Worm (Caenorhabditis elegans) whole organism, L1 larva: ENCODE data around the gene C53A3.4.
A peak's percentile ranks its signal among the peaks of the same experiment; 100 is the strongest.

Source experiments
- C16A3.4 ChIP-seq: fragments of 150-350 bp; optimal IDR thresholded peaks from 2 replicates; lab custom pipeline; 2014; ENCODE audit warnings: missing biosample characterization, missing genetic modification characterization
- C34B4.2 ChIP-seq: sonication (generic microtip); optimal IDR thresholded peaks from 2 replicates; lab custom pipeline; 2017; ENCODE audit warnings: mild to moderate bottlenecking, missing genetic modification characterization, missing compliant biosample characterization
- Y116A8C.19 ChIP-seq: sonication (generic microtip); optimal IDR thresholded peaks from 2 replicates; lab custom pipeline; 2016; ENCODE audit warnings: missing compliant biosample characterization, missing genetic modification characterization, borderline replicate concordance
- aha-1 ChIP-seq: fragments of 150-350 bp; optimal IDR thresholded peaks from 2 replicates; lab custom pipeline; 2014; ENCODE audit warnings: missing biosample characterization, missing genetic modification characterization
- ama-1 ChIP-seq: fragments of 150-350 bp; optimal IDR thresholded peaks from 2 replicates; lab custom pipeline; 2014
- blmp-1 ChIP-seq: fragments of 150-350 bp; optimal IDR thresholded peaks from 2 replicates; lab custom pipeline; 2014; ENCODE audit warnings: missing biosample characterization, missing genetic modification characterization
- ceh-8 ChIP-seq: fragments of 200-800 bp; sonication (Bioruptor generic); optimal IDR thresholded peaks from 2 replicates; lab custom pipeline; 2018; ENCODE audit warnings: mild to moderate bottlenecking, missing genetic modification characterization, moderate library complexity, missing compliant biosample characterization
- dpl-1 ChIP-seq, 3 experiments: fragments of 150-350 bp in 2 of 3; sonication (generic microtip) in 1 of 3; optimal IDR thresholded peaks; 2 replicates each; lab custom pipeline; 2014 to 2017; ENCODE audit warnings: missing biosample characterization in 3 of 3, missing genetic modification characterization in 3 of 3, missing genetic modification reagents in 3 of 3
- efl-1 ChIP-seq, 4 experiments: fragments of 150-350 bp; optimal IDR thresholded peaks in 3 of 4; peaks in 1 of 4; 1 replicate in 1 of 4; 2 replicates in 3 of 4; lab custom pipeline; 2014; ENCODE audit warnings: missing biosample characterization in 2 of 4, missing genetic modification characterization in 2 of 4, missing genetic modification reagents in 2 of 4
- efl-3 ChIP-seq: fragments of 200-800 bp; sonication (Bioruptor generic); optimal IDR thresholded peaks from 2 replicates; lab custom pipeline; 2018; ENCODE audit warnings: mild to moderate bottlenecking, missing genetic modification characterization, missing compliant biosample characterization
- egl-13 ChIP-seq: sonication (generic microtip); optimal IDR thresholded peaks from 2 replicates; lab custom pipeline; 2016; ENCODE audit warnings: missing genotype, missing genetic modification reagents, missing genetic modification characterization, missing compliant biosample characterization
- elt-2 ChIP-seq: sonication (generic microtip); optimal IDR thresholded peaks from 2 replicates; lab custom pipeline; 2016; ENCODE audit warnings: missing genetic modification characterization, mild to moderate bottlenecking, inconsistent platforms, missing compliant biosample characterization, missing genetic modification reagents
- elt-3 ChIP-seq, 6 experiments: fragments of 150-350 bp in 1 of 6; sonication (generic microtip); optimal IDR thresholded peaks; 2 replicates each; lab custom pipeline; 2017 to 2018; ENCODE audit warnings: missing biosample characterization in 6 of 6, missing genetic modification characterization in 6 of 6, inconsistent platforms in 1 of 6
- ets-5 ChIP-seq: fragments of 200-800 bp; sonication (Bioruptor generic); IDR thresholded peaks from 2 replicates; pipeline ENCODE4 v1.3.6; 2022; ENCODE audit warnings: missing genetic modification characterization, missing compliant biosample characterization
- fkh-8 ChIP-seq: sonication (generic microtip); optimal IDR thresholded peaks from 2 replicates; lab custom pipeline; 2016; ENCODE audit warnings: mild to moderate bottlenecking, missing genetic modification characterization, missing compliant biosample characterization
- fos-1 ChIP-seq: fragments of 150-350 bp; optimal IDR thresholded peaks from 2 replicates; lab custom pipeline; 2014; ENCODE audit warnings: missing biosample characterization, missing genetic modification characterization
- hlh-17 ChIP-seq: fragments of 200-800 bp; sonication (Bioruptor generic); optimal IDR thresholded peaks from 2 replicates; lab custom pipeline; 2018; ENCODE audit warnings: missing genetic modification characterization, mild to moderate bottlenecking, missing compliant biosample characterization, moderate library complexity, borderline replicate concordance
- irx-1 ChIP-seq: sonication (generic microtip); optimal IDR thresholded peaks from 2 replicates; lab custom pipeline; 2016; ENCODE audit warnings: missing genetic modification characterization, missing compliant biosample characterization
- isw-1 ChIP-seq: fragments of 200-800 bp; sonication (Bioruptor generic); IDR thresholded peaks from 2 replicates; pipeline ENCODE4 v1.3.6; 2022; ENCODE audit warnings: missing genetic modification characterization, missing compliant biosample characterization
- lin-14 ChIP-seq: fragments of 200-800 bp; sonication (Bioruptor generic); optimal IDR thresholded peaks from 2 replicates; lab custom pipeline; 2018; ENCODE audit warnings: mild to moderate bottlenecking, missing genetic modification characterization, moderate library complexity, missing compliant biosample characterization
- lin-15B ChIP-seq: fragments of 150-350 bp; sonication (generic microtip); optimal IDR thresholded peaks from 3 replicates; lab custom pipeline; 2014; ENCODE audit warnings: missing biosample characterization, missing genetic modification characterization
- lin-35 ChIP-seq, 2 experiments: fragments of 150-350 bp; optimal IDR thresholded peaks; 2 replicates each; lab custom pipeline; 2014; ENCODE audit warnings: missing biosample characterization in 2 of 2, missing genetic modification characterization in 2 of 2, missing genetic modification reagents in 2 of 2
- lin-39 ChIP-seq: fragments of 150-350 bp; optimal IDR thresholded peaks from 2 replicates; lab custom pipeline; 2014; ENCODE audit warnings: missing biosample characterization, missing genetic modification reagents, missing genetic modification characterization
- lir-3 ChIP-seq: sonication (generic microtip); optimal IDR thresholded peaks from 2 replicates; lab custom pipeline; 2016; ENCODE audit warnings: mild to moderate bottlenecking, missing genetic modification characterization, moderate library complexity, missing compliant biosample characterization; ENCODE audit not compliant: poor library complexity
- mab-9 ChIP-seq: fragments of 200-800 bp; sonication (Bioruptor generic); IDR thresholded peaks from 2 replicates; pipeline ENCODE4 v1.3.6; 2022; ENCODE audit warnings: missing genetic modification reagents, missing genetic modification characterization, missing compliant biosample characterization
- nhr-12 ChIP-seq: sonication (generic microtip); optimal IDR thresholded peaks from 2 replicates; lab custom pipeline; 2017; ENCODE audit warnings: missing biosample characterization, missing genetic modification characterization
- nhr-19 ChIP-seq: fragments of 200-800 bp; sonication (Bioruptor generic); conservative IDR thresholded peaks from 2 replicates; pipeline ENCODE4 v1.3.6; 2022; ENCODE audit warnings: missing genetic modification characterization, missing compliant biosample characterization
- nhr-237 ChIP-seq: fragments of 150-350 bp; optimal IDR thresholded peaks from 2 replicates; lab custom pipeline; 2014; ENCODE audit warnings: missing biosample characterization, missing genetic modification characterization
- nhr-28 ChIP-seq: fragments of 150-350 bp; optimal IDR thresholded peaks from 2 replicates; lab custom pipeline; 2014; ENCODE audit warnings: missing biosample characterization, missing genetic modification characterization
- nhr-47 ChIP-seq: sonication (generic microtip); optimal IDR thresholded peaks from 2 replicates; lab custom pipeline; 2016; ENCODE audit warnings: mild to moderate bottlenecking, missing genetic modification characterization, moderate library complexity, missing compliant biosample characterization
- nhr-71 ChIP-seq: sonication (generic microtip); optimal IDR thresholded peaks from 2 replicates; lab custom pipeline; 2016; ENCODE audit warnings: mild to moderate bottlenecking, missing genetic modification characterization, moderate library complexity, missing compliant biosample characterization
- nhr-85 ChIP-seq: sonication (generic microtip); peaks from one replicate; lab custom pipeline; 2016; ENCODE audit warnings: missing genetic modification characterization, inconsistent platforms, missing compliant biosample characterization
- nhr-90 ChIP-seq: sonication (generic microtip); optimal IDR thresholded peaks from 2 replicates; lab custom pipeline; 2016; ENCODE audit warnings: mild to moderate bottlenecking, missing genetic modification characterization, missing compliant biosample characterization; ENCODE audit not compliant: poor library complexity
- pax-3 ChIP-seq: fragments of 200-800 bp; sonication (Bioruptor generic); optimal IDR thresholded peaks from 2 replicates; lab custom pipeline; 2018; ENCODE audit warnings: mild to moderate bottlenecking, missing genetic modification characterization, moderate library complexity, missing compliant biosample characterization
- skn-1 ChIP-seq: fragments of 150-350 bp; optimal IDR thresholded peaks from 2 replicates; lab custom pipeline; 2014; ENCODE audit warnings: missing biosample characterization, missing genetic modification characterization
- sox-4 ChIP-seq: sonication (generic microtip); optimal IDR thresholded peaks from 2 replicates; lab custom pipeline; 2016; ENCODE audit warnings: missing genetic modification characterization, missing compliant biosample characterization
- sptf-1 ChIP-seq: fragments of 150-350 bp; optimal IDR thresholded peaks from 2 replicates; lab custom pipeline; 2014; ENCODE audit warnings: missing biosample characterization, missing genetic modification characterization
- tbx-2 ChIP-seq: sonication (generic microtip); optimal IDR thresholded peaks from 2 replicates; lab custom pipeline; 2016; ENCODE audit warnings: missing genetic modification characterization, missing compliant biosample characterization
- unc-62 ChIP-seq: fragments of 150-350 bp; optimal IDR thresholded peaks from 2 replicates; lab custom pipeline; 2014; ENCODE audit warnings: missing biosample characterization, missing genetic modification reagents, missing genetic modification characterization
- unc-86 ChIP-seq: sonication (generic microtip); optimal IDR thresholded peaks from 2 replicates; lab custom pipeline; 2016; ENCODE audit warnings: missing genetic modification characterization, missing compliant biosample characterization
- zip-4 ChIP-seq: fragments of 200-800 bp; sonication (Bioruptor generic); optimal IDR thresholded peaks from 2 replicates; lab custom pipeline; 2018; ENCODE audit warnings: mild to moderate bottlenecking, missing genetic modification characterization, moderate library complexity, missing compliant biosample characterization

Gene C53A3.4

ce11 chrV:5776941-5777340 is 18.3 kb upstream of the C53A3.4 start, which contains the start of gene F44E7.4 (continued):
- peak in 2 of 3 experiments; percentile 31 to 44 for TF ChIP-seq dpl-1 (GFP tag; optimal IDR thresholded peaks at IDR 0.05; lab: Kevin White, UChicago)
- TF ChIP-seq isw-1 (GFP tag; lab: Robert Waterston, UW): peak; percentile 91
- TF ChIP-seq nhr-90: peak; percentile 13
- peak; percentile 32 for TF ChIP-seq blmp-1
- TF ChIP-seq tbx-2 (tag; lab: Kevin White, UChicago): peak; percentile 37
- TF ChIP-seq mab-9: peak; percentile 84
- peak; percentile 65 for TF ChIP-seq skn-1 (tag; lab: Kevin White, UChicago)

ce11 chrV:5774137-5774536 is 15.5 kb upstream of the C53A3.4 start:
- no peak for TF ChIP-seq unc-86 (tag; lab: Kevin White, UChicago)
- TF ChIP-seq efl-1 (optimal IDR thresholded peaks at IDR 0.05; lab: Kevin White, UChicago): no peak
- peak in 1 of 2 experiments; percentile 91 for TF ChIP-seq efl-1 (GFP tag; optimal IDR thresholded peaks at IDR 0.05 in 1 of 2; lab: Kevin White, UChicago)

- no peak for TF ChIP-seq unc-62 (GFP tag; lab: Kevin White, UChicago)
- TF ChIP-seq dpl-1 (GFP tag; optimal IDR thresholded peaks at IDR 0.05; lab: Kevin White, UChicago): no peak
- no peak for TF ChIP-seq fkh-8 (tag; lab: Kevin White, UChicago)
- TF ChIP-seq lin-15B (tag; lab: Kevin White, UChicago): no peak
- no peak for TF ChIP-seq nhr-71 (tag; lab: Kevin White, UChicago)
Observed at ce11 chrV:5772503-5772902, 13.8 kb upstream of the C53A3.4 start.

- TF ChIP-seq ets-5 (GFP tag; lab: Robert Waterston, UW) (no peak), ama-1 (lab: Kevin White, UChicago) (no peak), pax-3 (tag; lab: Kevin White, UChicago) (no peak), C16A3.4 (tag; lab: Kevin White, UChicago) (no peak), lin-39 (tag; lab: Kevin White, UChicago) (no peak), Y116A8C.19 (tag; lab: Kevin White, UChicago) (no peak), irx-1 (tag; lab: Kevin White, UChicago) (no peak), nhr-28 (tag; lab: Kevin White, UChicago) (no peak), sptf-1 (tag; lab: Kevin White, UChicago) (no peak), C34B4.2 (tag; lab: Kevin White, UChicago) (no peak), zip-4 (GFP tag; lab: Kevin White, UChicago) (no peak), hlh-17 (no peak), aha-1 (tag; lab: Kevin White, UChicago) (no peak)
Observed at ce11 chrV:5771627-5772026, 12.9 kb upstream of the C53A3.4 start, which contains the start of gene F44E7.3. TSS of gene F44E7.3 (plus strand) at chrV:5771945.

- no peak for TF ChIP-seq fos-1
- peak; percentile 74 for TF ChIP-seq nhr-85 (tag; lab: Kevin White, UChicago)
- TF ChIP-seq ceh-8 (GFP tag; lab: Kevin White, UChicago): no peak
- TF ChIP-seq lir-3 (tag; lab: Kevin White, UChicago): no peak
- TF ChIP-seq tbx-2 (tag; lab: Kevin White, UChicago): no peak
- no peak for TF ChIP-seq nhr-71 (tag; lab: Kevin White, UChicago)
- peak; percentile 25 for TF ChIP-seq lin-14 (GFP tag; lab: Kevin White, UChicago)
- TF ChIP-seq dpl-1 (GFP tag; optimal IDR thresholded peaks at IDR 0.05; lab: Kevin White, UChicago): no peak
- peak; percentile 49 for TF ChIP-seq nhr-19 (GFP tag; lab: Robert Waterston, UW)
Observed at ce11 chrV:5769999-5770398, 11.3 kb upstream of the C53A3.4 start.

ce11 chrV:5769500-5769899 is 10.8 kb upstream of the C53A3.4 start:
- TF ChIP-seq lin-35 (GFP tag; optimal IDR thresholded peaks at IDR 0.05; lab: Kevin White, UChicago): no peak
- peak; percentile 76 for TF ChIP-seq elt-2 (tag; lab: Kevin White, UChicago)
- peak; percentile 58 for TF ChIP-seq nhr-71 (tag; lab: Kevin White, UChicago)
- no peak for TF ChIP-seq blmp-1
- TF ChIP-seq nhr-19 (GFP tag; lab: Robert Waterston, UW): 0 out of 2 replicates have a peak, but pooled peaks have one; percentile 3
- TF ChIP-seq sox-4 (tag; lab: Kevin White, UChicago): peak; percentile 57
- no peak for TF ChIP-seq elt-3 (tag; optimal IDR thresholded peaks at IDR 0.05; lab: Kevin White, UChicago)
- peak; percentile 39 for TF ChIP-seq nhr-47 (tag; lab: Kevin White, UChicago)
- peak; percentile 23 for TF ChIP-seq lin-14 (GFP tag; lab: Kevin White, UChicago)
- no peak for TF ChIP-seq ceh-8 (GFP tag; lab: Kevin White, UChicago)
- TF ChIP-seq nhr-12 (tag; lab: Kevin White, UChicago): no peak
- TF ChIP-seq fkh-8 (tag; lab: Kevin White, UChicago): peak; percentile 67
- no peak for TF ChIP-seq efl-3 (GFP tag; lab: Kevin White, UChicago)
- no peak for TF ChIP-seq egl-13 (tag; lab: Kevin White, UChicago)
- no peak for TF ChIP-seq hlh-17
- TF ChIP-seq nhr-237 (tag; lab: Kevin White, UChicago): no peak
- no peak for TF ChIP-seq aha-1 (tag; lab: Kevin White, UChicago)
